Worm (Caenorhabditis elegans) whole organism, young adult: ENCODE data around the gene chdh-1.

Source experiments
- B0336.3 ChIP-seq: fragments of 200-800 bp; sonication (Bioruptor generic); IDR thresholded peaks from 2 replicates; pipeline ENCODE4 v1.3.6; 2022; ENCODE audit warnings: missing genetic modification characterization, missing compliant biosample characterization
- C06A6.2 ChIP-seq: fragments of 200-800 bp; sonication (Bioruptor generic); conservative IDR thresholded peaks from 2 replicates; pipeline ENCODE4 v1.3.6; 2022; ENCODE audit warnings: missing genetic modification characterization, missing compliant biosample characterization
- C17E4.6 ChIP-seq: fragments of 200-800 bp; sonication (Bioruptor generic); IDR thresholded peaks from 2 replicates; pipeline ENCODE4 v1.3.6; 2022; ENCODE audit warnings: missing genetic modification reagents, missing genetic modification characterization, missing compliant biosample characterization
- F22D6.2 ChIP-seq: sonication (generic microtip); optimal IDR thresholded peaks from 2 replicates; lab custom pipeline; 2016; ENCODE audit warnings: mild to moderate bottlenecking, missing genetic modification characterization, missing compliant biosample characterization
- F52B5.7 ChIP-seq: sonication (generic microtip); optimal IDR thresholded peaks from 2 replicates; lab custom pipeline; 2016; ENCODE audit warnings: mild to moderate bottlenecking, missing genetic modification characterization, missing compliant biosample characterization
- F55B11.4 ChIP-seq: sonication (generic microtip); optimal IDR thresholded peaks from 2 replicates; lab custom pipeline; 2016; ENCODE audit warnings: missing compliant biosample characterization, missing genetic modification characterization, borderline replicate concordance; ENCODE audit not compliant: insufficient read depth
- K11D2.4 ChIP-seq: fragments of 200-800 bp; sonication (Bioruptor generic); IDR thresholded peaks from 2 replicates; pipeline ENCODE4 v1.3.6; 2022; ENCODE audit warnings: missing genetic modification reagents, missing genetic modification characterization, missing compliant biosample characterization
- Y53F4B.3 ChIP-seq: fragments of 200-800 bp; sonication (Bioruptor generic); IDR thresholded peaks from 2 replicates; pipeline ENCODE4 v1.3.6; 2022; ENCODE audit warnings: missing genetic modification reagents, missing genetic modification characterization, missing compliant biosample characterization
- aptf-3 ChIP-seq: fragments of 200-800 bp; sonication (Bioruptor generic); IDR thresholded peaks from 2 replicates; pipeline ENCODE4 v1.3.6; 2022; ENCODE audit warnings: missing genetic modification characterization, missing compliant biosample characterization
- atf-7 ChIP-seq: sonication (generic microtip); optimal IDR thresholded peaks from 2 replicates; lab custom pipeline; 2017; ENCODE audit warnings: mild to moderate bottlenecking, missing genetic modification characterization, missing compliant biosample characterization
- attf-3 ChIP-seq: fragments of 200-800 bp; sonication (Bioruptor generic); conservative IDR thresholded peaks from 2 replicates; pipeline ENCODE4 v1.3.6; 2022; ENCODE audit warnings: missing genetic modification reagents, missing genetic modification characterization, missing compliant biosample characterization
- cebp-2 ChIP-seq: fragments of 200-800 bp; sonication (Bioruptor generic); IDR thresholded peaks from 2 replicates; pipeline ENCODE4 v1.3.6; 2022; ENCODE audit warnings: missing genetic modification characterization, missing compliant biosample characterization
- ceh-100 ChIP-seq: fragments of 200-800 bp; sonication (Bioruptor generic); IDR thresholded peaks from 2 replicates; pipeline ENCODE4 v1.3.6; 2022; ENCODE audit warnings: missing genetic modification reagents, missing genetic modification characterization, missing compliant biosample characterization
- ceh-79 ChIP-seq: sonication (generic microtip); optimal IDR thresholded peaks from 2 replicates; lab custom pipeline; 2017; ENCODE audit warnings: mild to moderate bottlenecking, missing genetic modification characterization, missing compliant biosample characterization
- dox-1 ChIP-seq: fragments of 200-800 bp; sonication (Bioruptor generic); IDR thresholded peaks from 2 replicates; pipeline ENCODE4 v1.3.6; 2022; ENCODE audit warnings: missing genetic modification reagents, missing genetic modification characterization, missing compliant biosample characterization
- dpl-1 ChIP-seq: fragments of 150-350 bp; optimal IDR thresholded peaks from 2 replicates; lab custom pipeline; 2014; ENCODE audit warnings: missing biosample characterization, missing genetic modification reagents, missing genetic modification characterization
- egl-18 ChIP-seq: fragments of 200-800 bp; sonication (Bioruptor generic); IDR thresholded peaks from 2 replicates; pipeline ENCODE4 v1.3.6; 2022; ENCODE audit warnings: missing genetic modification reagents, missing genetic modification characterization, missing compliant biosample characterization
- egl-44 ChIP-seq: fragments of 200-800 bp; sonication (Bioruptor generic); IDR thresholded peaks from 2 replicates; pipeline ENCODE4 v1.3.6; 2022; ENCODE audit warnings: missing genetic modification reagents, missing genetic modification characterization, missing compliant biosample characterization
- egrh-3 ChIP-seq: fragments of 200-800 bp; sonication (Bioruptor generic); IDR thresholded peaks from 2 replicates; pipeline ENCODE4 v1.3.6; 2022; ENCODE audit warnings: missing genetic modification reagents, missing genetic modification characterization, missing compliant biosample characterization
- hlh-26 ChIP-seq: fragments of 200-800 bp; sonication (Bioruptor generic); conservative IDR thresholded peaks from 2 replicates; pipeline ENCODE4 v1.3.6; 2022; ENCODE audit warnings: missing genetic modification reagents, missing genetic modification characterization, missing compliant biosample characterization
- hrde-1 ChIP-seq: sonication (generic microtip); optimal IDR thresholded peaks from 2 replicates; lab custom pipeline; 2016; ENCODE audit warnings: missing genetic modification characterization, mild to moderate bottlenecking, missing compliant biosample characterization, moderate library complexity, missing genotype, missing genetic modification reagents, borderline replicate concordance
- lag-1 ChIP-seq: fragments of 200-800 bp; sonication (Bioruptor generic); IDR thresholded peaks from 2 replicates; pipeline ENCODE4 v1.3.6; 2022; ENCODE audit warnings: missing genetic modification reagents, missing genetic modification characterization, missing compliant biosample characterization
- let-526 ChIP-seq: fragments of 200-800 bp; sonication (Bioruptor generic); IDR thresholded peaks from 2 replicates; pipeline ENCODE4 v1.3.6; 2022; ENCODE audit warnings: missing genetic modification reagents, missing genetic modification characterization, missing compliant biosample characterization
- lin-26 ChIP-seq: fragments of 200-800 bp; sonication (Bioruptor generic); IDR thresholded peaks from 2 replicates; pipeline ENCODE4 v1.3.6; 2022; ENCODE audit warnings: missing genetic modification reagents, missing genetic modification characterization, missing compliant biosample characterization
- madf-6 ChIP-seq: fragments of 200-800 bp; sonication (Bioruptor generic); IDR thresholded peaks from 2 replicates; pipeline ENCODE4 v1.3.6; 2022; ENCODE audit warnings: missing genetic modification reagents, missing genetic modification characterization, missing compliant biosample characterization
- mes-4 ChIP-seq: sonication (generic microtip); optimal IDR thresholded peaks from 2 replicates; lab custom pipeline; 2016; ENCODE audit warnings: missing genotype, missing genetic modification characterization, missing compliant biosample characterization
- nfya-1 ChIP-seq: sonication (generic microtip); optimal IDR thresholded peaks from 2 replicates; lab custom pipeline; 2017; ENCODE audit warnings: antibody characterized with exemption, missing compliant biosample characterization, missing genetic modification characterization, borderline replicate concordance; ENCODE audit not compliant: insufficient read depth
- nfyb-1 ChIP-seq: fragments of 200-800 bp; sonication (Bioruptor generic); IDR thresholded peaks from 2 replicates; pipeline ENCODE4 v1.3.6; 2022; ENCODE audit warnings: missing genetic modification reagents, missing genetic modification characterization, missing compliant biosample characterization
- nhr-179 ChIP-seq: sonication (generic microtip); optimal IDR thresholded peaks from 2 replicates; lab custom pipeline; 2016; ENCODE audit warnings: mild to moderate bottlenecking, missing genetic modification characterization, missing compliant biosample characterization
- nhr-80 ChIP-seq: sonication (generic microtip); optimal IDR thresholded peaks from 2 replicates; lab custom pipeline; 2016; ENCODE audit warnings: missing genetic modification characterization, missing compliant biosample characterization
- nhr-90 ChIP-seq: sonication (generic microtip); optimal IDR thresholded peaks from 2 replicates; lab custom pipeline; 2016; ENCODE audit warnings: missing genotype, mild to moderate bottlenecking, missing genetic modification characterization, missing compliant biosample characterization
- pbrm-1 ChIP-seq: fragments of 200-800 bp; sonication (Bioruptor generic); IDR thresholded peaks from 2 replicates; pipeline ENCODE4 v1.3.6; 2022; ENCODE audit warnings: missing genetic modification reagents, missing genetic modification characterization, missing compliant biosample characterization
- somi-1 ChIP-seq: fragments of 200-800 bp; sonication (Bioruptor generic); optimal IDR thresholded peaks from 2 replicates; lab custom pipeline; 2018; ENCODE audit warnings: mild to moderate bottlenecking, missing genetic modification characterization, missing compliant biosample characterization
- tbx-9 ChIP-seq: sonication (generic microtip); optimal IDR thresholded peaks from 2 replicates; lab custom pipeline; 2016; ENCODE audit warnings: borderline replicate concordance, missing genetic modification characterization, inconsistent platforms, missing compliant biosample characterization
- zfh-2 ChIP-seq: fragments of 200-800 bp; sonication (Bioruptor generic); conservative IDR thresholded peaks from 2 replicates; pipeline ENCODE4 v1.3.6; 2022; ENCODE audit warnings: missing genetic modification reagents, missing genetic modification characterization, missing compliant biosample characterization

chdh-1 gene

DNA sequence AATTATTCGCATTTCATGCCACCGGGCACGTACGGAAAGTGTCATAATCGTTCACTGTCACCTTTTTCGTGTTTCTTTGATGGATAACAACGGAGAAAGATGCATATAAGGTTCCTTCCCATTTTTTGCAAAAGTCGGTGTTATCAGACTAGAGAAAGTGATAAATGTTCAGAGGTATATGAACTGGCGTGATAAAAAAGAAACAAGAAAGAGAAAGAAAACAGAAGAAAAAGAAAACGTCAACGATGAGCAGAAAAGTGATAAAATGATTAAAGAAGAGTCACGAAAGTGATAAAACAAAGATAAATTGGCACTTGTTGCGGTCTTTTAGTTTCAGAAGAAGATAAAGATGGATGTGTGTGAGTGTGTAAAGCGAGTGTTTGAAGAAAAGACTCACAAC lies 31.6 kb upstream of the chdh-1 start:
- TF ChIP-seq egl-18 (GFP tag; lab: Robert Waterston, UW) (no peak), egl-44 (GFP tag; lab: Robert Waterston, UW) (no peak), zfh-2 (no peak), F55B11.4 (no peak), dpl-1 (GFP tag; lab: Kevin White, UChicago) (no peak), ceh-79 (no peak), attf-3 (no peak), F22D6.2 (tag; lab: Kevin White, UChicago) (no peak)
- TF ChIP-seq, all 124 proteins: peak for 0

DNA sequence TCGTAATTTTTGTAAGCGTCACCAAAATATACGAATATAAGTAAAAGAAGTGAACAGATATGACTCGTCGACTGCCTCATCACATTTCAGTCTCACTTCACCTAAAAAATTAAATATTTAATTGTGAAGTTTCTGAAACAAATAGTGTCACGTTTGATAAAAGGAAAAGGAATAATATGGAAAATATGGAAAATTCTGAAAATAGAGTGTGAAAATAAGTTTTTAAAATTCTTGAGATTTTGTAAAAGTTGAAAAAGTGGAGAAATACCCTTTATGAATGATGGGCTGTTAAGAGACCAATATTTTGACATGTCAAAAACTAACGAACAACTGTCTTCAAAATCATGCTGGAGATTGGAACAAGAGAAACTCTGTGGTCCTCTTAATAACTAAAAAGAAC lies 28.0 kb upstream of the chdh-1 start, which contains the start of gene T01B7.9:
T01B7.9 (minus strand) TSS at position 101 of the 400 bp plus-strand sequence.
- TF ChIP-seq egrh-3 (GFP tag; lab: Robert Waterston, UW) (no peak), lin-26 (GFP tag; lab: Robert Waterston, UW) (no peak), K11D2.4 (no peak), F52B5.7 (tag; lab: Kevin White, UChicago) (no peak), tbx-9 (tag; lab: Kevin White, UChicago) (no peak), atf-7 (no peak)
- TF ChIP-seq, all 124 proteins: peak for 0

DNA sequence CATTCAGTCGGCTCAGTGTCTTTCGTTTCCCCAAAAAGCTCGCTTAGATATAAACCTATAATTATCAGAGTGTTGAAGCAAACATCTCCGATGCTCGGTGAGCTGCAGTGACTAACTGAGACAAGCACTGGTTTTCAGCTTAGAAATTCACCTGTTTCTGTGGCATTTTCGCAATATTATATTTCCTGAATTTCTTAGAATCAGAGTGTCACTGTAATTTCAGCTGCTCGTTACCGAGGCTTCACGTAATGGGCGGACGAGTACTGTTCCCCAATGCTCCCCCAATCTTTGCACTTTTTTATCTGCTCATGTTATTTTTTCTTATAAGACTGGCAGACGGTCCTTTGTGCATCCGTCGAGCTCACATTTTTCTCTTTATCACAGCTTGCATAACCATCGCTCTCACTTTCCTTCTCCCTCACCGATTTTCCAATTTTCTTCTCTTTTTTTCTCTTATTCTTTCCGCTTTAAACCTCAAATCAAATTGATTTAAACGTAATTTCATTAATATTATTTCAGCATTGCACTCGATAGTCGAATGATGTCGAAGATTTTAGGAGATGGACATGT lies 23.3 kb upstream of the chdh-1 start, which contains the start of gene trcs-2:
trcs-2 (plus strand) TSS at position 520 of the 570 bp plus-strand sequence.
- TF ChIP-seq let-526 (GFP tag; lab: Robert Waterston, UW): no peak
- TF ChIP-seq nfyb-1 (GFP tag; lab: Robert Waterston, UW): peak; percentile 41; the same call in 1 of the 2 replicates
- 0 out of 2 replicates have a peak, but pooled peaks have one; percentile 32 for TF ChIP-seq dox-1 (GFP tag; lab: Robert Waterston, UW)
- TF ChIP-seq aptf-3: no peak
- TF ChIP-seq lag-1 (GFP tag; lab: Robert Waterston, UW): no peak
- TF ChIP-seq somi-1 (GFP tag; lab: Kevin White, UChicago): no peak
- TF ChIP-seq nfya-1: no peak
- no peak for TF ChIP-seq cebp-2
- TF ChIP-seq Y53F4B.3 (GFP tag; lab: Robert Waterston, UW): no peak
- no peak for TF ChIP-seq hlh-26 (GFP tag; lab: Robert Waterston, UW)
- TF ChIP-seq B0336.3: no peak

DNA sequence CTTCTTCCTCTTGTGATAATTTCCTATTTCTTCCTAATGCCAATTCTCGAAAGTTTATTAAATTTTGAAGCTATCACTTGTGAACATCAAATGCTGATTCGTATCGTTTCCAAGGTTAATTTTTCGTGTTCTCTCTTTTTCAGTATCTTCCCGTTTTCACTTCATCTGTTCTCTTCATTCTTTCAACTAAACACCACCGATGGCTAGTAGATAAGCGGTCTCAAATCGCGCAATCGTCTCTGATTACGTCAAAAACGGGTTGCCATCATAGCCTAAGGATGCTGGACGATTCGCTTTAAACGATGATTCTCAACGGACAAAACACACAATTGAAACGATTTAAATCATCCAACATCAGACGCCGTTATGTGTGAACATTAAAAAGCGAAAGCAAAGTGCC lies 18.9 kb upstream of the chdh-1 start:
- TF ChIP-seq ceh-100 (no peak), nhr-179 (tag; lab: Kevin White, UChicago) (no peak), pbrm-1 (GFP tag; lab: Robert Waterston, UW) (no peak), mes-4 (no peak), C17E4.6 (GFP tag; lab: Robert Waterston, UW) (no peak), hrde-1 (no peak), C06A6.2 (no peak), madf-6 (no peak), nhr-90 (no peak), nhr-80 (tag; lab: Kevin White, UChicago) (no peak)
